Fruit fly (Drosophila melanogaster) whole organism, pupa: ENCODE results near the gene ey.

ENCODE experiments used
- CG10348 ChIP-seq: fragments of 200-800 bp; sonication (Bioruptor generic); IDR thresholded peaks from 2 replicates; pipeline ENCODE4 v1.3.6; 2022; ENCODE audit warnings: missing biosample characterization, missing genetic modification characterization
- CG12605 ChIP-seq: fragments of 200-800 bp; sonication (Bioruptor generic); IDR thresholded peaks from 2 replicates; pipeline ENCODE4 v1.3.6; 2022; ENCODE audit warnings: missing biosample characterization, missing genetic modification characterization
- CG13204 ChIP-seq: fragments of 200-800 bp; sonication (Bioruptor generic); optimal IDR thresholded peaks from 2 replicates; lab custom pipeline; 2018; ENCODE audit warnings: missing biosample characterization, mild to moderate bottlenecking, missing genetic modification characterization, moderate library complexity
- CG14655 ChIP-seq: fragments of 200-800 bp; sonication (Bioruptor generic); optimal IDR thresholded peaks from 3 replicates; lab custom pipeline; 2017; ENCODE audit warnings: mild to moderate bottlenecking, missing biosample characterization, missing genetic modification reagents, missing genetic modification characterization
- CG15710 ChIP-seq: fragments of 200-800 bp; sonication (Bioruptor generic); optimal IDR thresholded peaks from 2 replicates; lab custom pipeline; 2018; ENCODE audit warnings: missing biosample characterization, mild to moderate bottlenecking, missing genetic modification characterization, moderate library complexity
- CG17806 ChIP-seq: fragments of 200-800 bp; sonication (Bioruptor generic); optimal IDR thresholded peaks from 2 replicates; lab custom pipeline; 2018; ENCODE audit warnings: missing biosample characterization, mild to moderate bottlenecking, missing genetic modification characterization, moderate library complexity
- CG32121 ChIP-seq: fragments of 200-800 bp; sonication (Bioruptor generic); IDR thresholded peaks from 2 replicates; pipeline ENCODE4 v1.3.6; 2022; ENCODE audit warnings: missing biosample characterization, missing genetic modification characterization
- CG34367 ChIP-seq: fragments of 200-800 bp; sonication (Bioruptor generic); optimal IDR thresholded peaks from 2 replicates; lab custom pipeline; 2018; ENCODE audit warnings: missing biosample characterization, mild to moderate bottlenecking, missing genetic modification characterization
- CG4496 ChIP-seq: fragments of 200-800 bp; sonication (Bioruptor generic); IDR thresholded peaks from 3 replicates; pipeline ENCODE4 v1.3.6; 2022; ENCODE audit warnings: missing biosample characterization, missing genetic modification characterization
- CG8159 ChIP-seq: fragments of 200-800 bp; sonication (Bioruptor generic); optimal IDR thresholded peaks from 3 replicates; lab custom pipeline; 2018; ENCODE audit warnings: missing biosample characterization, mild to moderate bottlenecking, missing genetic modification characterization, moderate library complexity
- CG8301 ChIP-seq: fragments of 200-800 bp; sonication (Bioruptor generic); optimal IDR thresholded peaks from 2 replicates; lab custom pipeline; 2018; ENCODE audit warnings: missing biosample characterization, mild to moderate bottlenecking, missing genetic modification characterization
- CG9948 ChIP-seq: fragments of 200-800 bp; sonication (Bioruptor generic); optimal IDR thresholded peaks from 2 replicates; lab custom pipeline; 2018; ENCODE audit warnings: missing biosample characterization, mild to moderate bottlenecking, missing genetic modification characterization, moderate library complexity
- D1 ChIP-seq: fragments of 200-800 bp; sonication (Bioruptor generic); optimal IDR thresholded peaks from 2 replicates; lab custom pipeline; 2018; ENCODE audit warnings: missing biosample characterization, mild to moderate bottlenecking, missing genetic modification characterization, moderate library complexity
- EcR ChIP-seq: fragments of 200-800 bp; sonication (Bioruptor generic); optimal IDR thresholded peaks from 3 replicates; lab custom pipeline; 2019; ENCODE audit warnings: missing biosample characterization, missing genetic modification characterization, mild to moderate bottlenecking, moderate library complexity, missing genetic modification reagents
- Ets98B ChIP-seq: fragments of 200-800 bp; sonication (Bioruptor generic); IDR thresholded peaks from 2 replicates; pipeline ENCODE4 v1.3.6; 2022; ENCODE audit warnings: missing biosample characterization, missing genetic modification characterization
- Pif1A ChIP-seq: fragments of 200-800 bp; sonication (Bioruptor generic); optimal IDR thresholded peaks from 3 replicates; lab custom pipeline; 2016; ENCODE audit warnings: missing biosample characterization, missing genetic modification characterization
- Pif1B ChIP-seq: fragments of 200-800 bp; sonication (Bioruptor generic); optimal IDR thresholded peaks from 3 replicates; lab custom pipeline; 2016; ENCODE audit warnings: missing biosample characterization, missing genetic modification characterization
- Snoo ChIP-seq: fragments of 200-800 bp; sonication (Bioruptor generic); optimal IDR thresholded peaks from 3 replicates; lab custom pipeline; 2017; ENCODE audit warnings: missing biosample characterization, mild to moderate bottlenecking, missing genetic modification characterization, inconsistent platforms
- fd96Ca ChIP-seq: fragments of 200-800 bp; sonication (Bioruptor generic); IDR thresholded peaks from 3 replicates; pipeline ENCODE4 v1.3.6; 2022; ENCODE audit warnings: missing biosample characterization, missing genetic modification characterization
- rn ChIP-seq: fragments of 200-800 bp; sonication (Bioruptor generic); IDR thresholded peaks from 2 replicates; pipeline ENCODE4 v1.3.6; 2022; ENCODE audit warnings: missing biosample characterization, missing genetic modification characterization

ey gene

DNA sequence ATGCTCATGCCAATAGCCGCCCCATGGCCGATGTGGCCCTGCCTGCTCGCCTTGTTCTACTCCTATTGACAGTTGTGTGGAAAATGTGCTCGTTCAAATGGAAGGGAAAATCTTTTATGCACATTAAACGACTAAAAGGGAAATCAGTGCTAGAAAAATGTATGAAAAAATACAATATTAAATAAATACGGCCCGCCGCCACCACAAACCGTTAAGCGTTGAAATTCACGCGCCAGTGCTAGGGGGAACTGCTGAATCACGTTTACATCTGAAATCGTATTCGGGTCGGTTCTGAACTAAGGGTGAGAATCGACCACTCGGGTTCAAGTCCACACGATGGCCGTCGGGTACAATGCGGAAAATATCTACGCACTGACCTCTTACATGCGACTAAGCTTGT, 15.4 kb downstream of the ey start:
- TF ChIP-seq Ets98B, result no peak
- no peak for TF ChIP-seq CG15710
- TF ChIP-seq CG8159, result no peak
- TF ChIP-seq CG14655, result no peak
- no peak for TF ChIP-seq CG10348 (GFP tag; lab: Robert Waterston, UW)
- TF ChIP-seq CG34367, result no peak

DNA sequence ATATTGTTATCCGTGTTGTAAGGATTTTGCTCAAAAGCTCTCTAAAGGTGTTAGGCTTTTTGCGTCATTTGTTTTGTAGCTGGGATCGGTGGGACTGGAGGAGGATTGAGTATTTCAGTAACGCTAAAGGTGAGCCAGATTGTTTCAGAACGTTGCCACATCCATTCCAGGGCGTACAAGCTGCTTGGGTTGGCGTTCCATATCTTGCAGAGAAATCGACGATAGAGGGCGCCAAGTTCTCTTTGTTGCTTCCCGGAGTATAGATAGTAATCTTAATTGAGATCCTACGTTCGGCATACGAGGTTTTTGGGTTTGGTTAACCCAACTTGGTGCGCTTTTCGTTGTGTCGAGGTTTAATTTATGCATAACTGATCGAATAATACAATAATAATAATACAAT, 21.1 kb downstream of the ey start:
- TF ChIP-seq Ets98B (no peak), EcR (GFP tag; lab: Kevin White, UChicago) (no peak)
- TF ChIP-seq, all 21 proteins: peak for 0

DNA sequence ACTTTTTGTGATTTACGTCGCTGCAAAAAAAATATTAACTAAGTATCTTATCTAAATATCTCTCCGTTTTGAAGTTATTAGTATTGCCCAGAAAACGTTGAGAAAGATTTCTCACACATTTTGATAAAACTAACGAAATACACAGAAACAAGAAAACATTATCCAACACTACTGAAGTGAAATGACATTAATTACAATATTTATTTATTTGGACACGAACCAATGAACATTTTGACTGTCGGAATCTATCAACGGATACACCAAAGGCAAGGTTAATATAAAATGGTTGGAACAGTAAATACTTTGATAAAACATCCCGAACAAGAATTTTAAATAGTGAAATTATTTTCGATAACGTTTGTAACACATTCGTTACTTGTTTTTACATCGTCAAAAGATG, 24.3 kb downstream of the ey start:
- no peak for TF ChIP-seq CG34367
- TF ChIP-seq rn (GFP tag; lab: Robert Waterston, UW), result no peak
- no peak for TF ChIP-seq CG12605 (GFP tag; lab: Robert Waterston, UW)
- TF ChIP-seq CG17806 (tag; lab: Kevin White, UChicago), result no peak
- TF ChIP-seq Pif1A, result no peak
- TF ChIP-seq fd96Ca (GFP tag; lab: Robert Waterston, UW), result no peak
- TF ChIP-seq CG8301 (tag; lab: Kevin White, UChicago), result no peak

DNA sequence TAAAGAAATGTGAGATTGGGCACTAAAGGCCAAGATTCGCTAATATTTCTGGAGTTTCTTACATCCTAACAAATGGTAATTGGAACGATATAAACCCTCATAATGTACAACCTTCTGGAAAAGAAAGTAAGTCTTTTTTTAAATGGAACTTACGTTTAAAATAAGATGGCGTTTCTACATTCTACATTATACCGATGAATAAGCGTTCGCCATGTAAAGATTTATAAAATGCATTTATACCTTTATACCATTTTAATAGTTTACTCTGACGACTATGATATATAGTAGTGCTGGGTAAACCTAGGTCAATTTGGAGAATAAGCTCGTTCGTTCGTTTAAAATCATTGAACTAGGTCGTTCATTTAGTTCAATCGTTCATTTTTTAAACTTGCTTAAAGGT, 24.8 kb downstream of the ey start:
- TF ChIP-seq Pif1B (GFP tag; lab: Kevin White, UChicago) (no peak), CG12605 (GFP tag; lab: Robert Waterston, UW) (no peak), D1 (tag; lab: Kevin White, UChicago) (no peak), CG14655 (no peak), CG8159 (no peak), Pif1A (no peak), Ets98B (no peak), CG15710 (no peak)

DNA sequence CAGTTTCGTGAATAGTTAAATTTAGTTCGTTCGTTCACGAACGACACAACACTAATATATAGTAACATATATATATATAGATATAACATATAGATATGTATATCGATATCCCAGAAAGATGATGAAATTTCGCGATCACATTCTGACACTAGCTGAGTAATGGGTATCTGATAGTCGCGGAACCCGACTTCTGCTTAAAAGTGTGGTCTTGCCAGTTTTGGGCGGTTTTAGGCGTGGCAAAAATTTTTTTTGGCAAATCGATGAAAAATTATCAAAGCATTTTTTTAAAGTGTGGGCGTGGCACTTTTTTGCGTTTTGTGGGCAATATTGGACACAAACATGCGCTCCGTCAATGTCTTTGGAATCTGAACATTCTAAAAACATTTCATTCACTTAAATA, 25.4 kb downstream of the ey start:
- TF ChIP-seq fd96Ca (GFP tag; lab: Robert Waterston, UW) (no peak), CG32121 (GFP tag; lab: Robert Waterston, UW) (no peak), CG9948 (tag; lab: Kevin White, UChicago) (no peak), rn (GFP tag; lab: Robert Waterston, UW) (no peak), CG14655 (no peak), CG4496 (no peak), CG12605 (GFP tag; lab: Robert Waterston, UW) (no peak), CG8159 (no peak), Snoo (tag; lab: Kevin White, UChicago) (no peak), CG17806 (tag; lab: Kevin White, UChicago) (no peak), CG8301 (tag; lab: Kevin White, UChicago) (no peak), Pif1A (no peak), EcR (GFP tag; lab: Kevin White, UChicago) (no peak), CG10348 (GFP tag; lab: Robert Waterston, UW) (no peak)

DNA sequence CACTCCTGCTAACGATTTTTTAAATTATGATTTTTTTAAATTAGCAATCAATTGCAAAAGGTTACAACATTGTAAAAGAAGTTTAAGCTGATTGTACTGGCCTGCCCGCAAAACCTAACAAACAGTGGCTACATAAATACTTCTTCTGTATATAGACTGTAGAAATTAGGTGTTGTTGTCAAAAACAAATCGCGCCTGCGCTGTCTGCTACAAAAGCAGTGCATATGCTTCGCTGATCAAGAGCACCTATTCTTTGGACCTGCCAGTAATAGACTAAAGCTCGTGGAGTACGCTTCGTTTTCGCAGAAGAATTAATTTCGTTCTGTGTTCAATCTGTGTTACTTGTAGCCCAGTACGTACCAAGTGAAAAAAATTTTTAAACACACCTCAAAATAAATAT, 26.7 kb downstream of the ey start, which contains the start of gene bt:
Gene bt (plus strand): TSS at position 261 of the 400 bp plus-strand sequence.
- TF ChIP-seq CG15710, result no peak
- no peak for TF ChIP-seq CG12605 (GFP tag; lab: Robert Waterston, UW)
- no peak for TF ChIP-seq CG34367
- no peak for TF ChIP-seq D1 (tag; lab: Kevin White, UChicago)
- TF ChIP-seq Ets98B, result no peak
- TF ChIP-seq EcR (GFP tag; lab: Kevin White, UChicago), result no peak
- TF ChIP-seq Pif1A, result no peak
- no peak for TF ChIP-seq CG4496
- TF ChIP-seq CG9948 (tag; lab: Kevin White, UChicago), result no peak
- TF ChIP-seq CG32121 (GFP tag; lab: Robert Waterston, UW), result no peak
- no peak for TF ChIP-seq CG13204 (GFP tag; lab: Kevin White, UChicago)
- TF ChIP-seq CG14655, result no peak
- TF ChIP-seq CG8301 (tag; lab: Kevin White, UChicago), result no peak
- TF ChIP-seq, all 21 proteins: peak for 0

DNA sequence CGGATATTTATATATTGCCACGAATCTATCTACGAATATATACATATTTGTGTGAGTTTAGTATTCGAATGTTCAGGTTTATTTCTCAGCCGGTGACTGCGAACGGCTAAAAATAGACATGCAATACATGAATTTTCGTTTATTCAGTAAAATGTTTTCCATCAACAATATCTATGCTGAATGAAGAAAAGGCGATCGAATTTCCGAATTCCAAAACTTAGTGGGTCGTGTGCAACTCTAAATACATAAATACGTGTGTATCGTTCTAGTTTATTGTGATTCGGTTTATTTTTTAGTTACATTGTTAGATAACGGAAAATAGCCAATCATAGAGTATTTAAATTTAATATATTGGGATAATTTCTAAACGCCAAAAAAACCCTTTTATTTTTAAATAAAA, 27.6 kb downstream of the ey start:
- TF ChIP-seq EcR (GFP tag; lab: Kevin White, UChicago) (no peak), CG8159 (no peak)
